Worm (Caenorhabditis elegans): ENCODE data around the gene clec-218.

DNA sequence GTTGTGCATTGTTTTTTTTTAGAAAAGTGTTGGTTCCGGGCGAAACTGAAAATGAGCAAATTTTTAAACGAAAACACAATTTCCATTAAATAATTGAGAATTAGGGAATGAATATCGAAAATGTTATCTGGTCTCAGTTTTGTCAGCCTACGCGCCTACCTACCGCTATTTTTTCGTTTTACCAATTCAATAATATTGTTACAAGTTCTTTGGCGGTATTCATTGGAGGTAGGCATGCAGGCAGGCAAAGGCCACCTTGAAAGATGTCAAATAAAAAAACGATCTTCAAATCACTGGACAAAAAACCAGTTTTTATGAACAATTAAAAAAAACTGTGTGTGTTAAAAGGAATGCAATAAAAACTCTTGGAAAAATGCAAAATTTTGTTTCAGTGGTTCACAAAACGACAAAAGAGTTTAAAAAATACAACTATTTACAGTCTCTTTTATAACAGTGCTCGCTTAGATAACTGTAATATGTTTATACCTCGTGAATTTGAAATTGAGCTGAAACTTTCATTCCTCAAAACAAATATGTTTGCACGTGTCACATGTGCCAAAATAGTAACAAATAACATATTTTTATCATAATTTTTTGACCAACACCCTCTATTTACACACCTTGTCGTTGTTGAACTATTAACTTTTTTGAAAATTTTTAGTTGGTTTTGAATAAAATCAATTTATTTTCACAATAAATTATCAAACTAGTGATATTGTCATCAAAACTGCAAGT lies 3.1 kb upstream of the clec-218 start, which contains the start of gene W02D7.11:
- TF ChIP-seq ama-1 (optimal IDR thresholded peaks at IDR 0.05) (no peak), lin-15B (tag; optimal IDR thresholded peaks at IDR 0.05) (no peak), unc-62 (GFP tag; optimal IDR thresholded peaks at IDR 0.05) (no peak), fkh-10 (GFP tag; optimal IDR thresholded peaks at IDR 0.05) (no peak)

All from whole organism, L3 larva.